Worm (Caenorhabditis elegans) whole organism, midembryonic: ENCODE data around the gene rpi-2.

ENCODE experiments used
- T22C8.4 ChIP-seq: fragments of 200-800 bp; sonication (Bioruptor generic); IDR thresholded peaks from 2 replicates; pipeline ENCODE4 v1.3.6; 2022; ENCODE audit warnings: missing genetic modification characterization, missing compliant biosample characterization
- cog-1 ChIP-seq: sonication (generic microtip); optimal IDR thresholded peaks from 2 replicates; lab custom pipeline; 2016; ENCODE audit warnings: missing genetic modification characterization, missing compliant biosample characterization
- flt-1 ChIP-seq: fragments of 200-800 bp; sonication (Bioruptor generic); IDR thresholded peaks from 2 replicates; pipeline ENCODE4 v1.3.6; 2022; ENCODE audit warnings: missing genetic modification characterization, missing compliant biosample characterization
- klf-2 ChIP-seq: fragments of 200-800 bp; sonication (Bioruptor generic); conservative IDR thresholded peaks from 2 replicates; pipeline ENCODE4 v1.3.6; 2022; ENCODE audit warnings: missing genetic modification reagents, missing genetic modification characterization, missing compliant biosample characterization
- med-1 ChIP-seq: sonication (generic microtip); optimal IDR thresholded peaks from 2 replicates; lab custom pipeline; 2017; ENCODE audit warnings: missing genetic modification characterization, mild to moderate bottlenecking, missing compliant biosample characterization, antibody characterized with exemption, missing genetic modification reagents; ENCODE audit not compliant: insufficient read depth
- ref-1 ChIP-seq: fragments of 200-800 bp; sonication (Bioruptor generic); conservative IDR thresholded peaks from 2 replicates; pipeline ENCODE4 v1.3.6; 2022; ENCODE audit warnings: missing genetic modification reagents, missing genetic modification characterization, missing compliant biosample characterization
- tab-1 ChIP-seq: fragments of 200-800 bp; sonication (Bioruptor generic); IDR thresholded peaks from 2 replicates; pipeline ENCODE4 v1.3.6; 2022; ENCODE audit warnings: missing genetic modification characterization, missing compliant biosample characterization
- ztf-23 ChIP-seq: fragments of 200-800 bp; sonication (Bioruptor generic); IDR thresholded peaks from 2 replicates; pipeline ENCODE4 v1.3.6; 2022; ENCODE audit warnings: missing genetic modification reagents, missing genetic modification characterization, missing compliant biosample characterization
- ztf-29 ChIP-seq: fragments of 200-800 bp; sonication (Bioruptor generic); IDR thresholded peaks from 2 replicates; pipeline ENCODE4 v1.3.6; 2022; ENCODE audit warnings: missing genetic modification reagents, missing genetic modification characterization, missing compliant biosample characterization

Gene rpi-2

DNA sequence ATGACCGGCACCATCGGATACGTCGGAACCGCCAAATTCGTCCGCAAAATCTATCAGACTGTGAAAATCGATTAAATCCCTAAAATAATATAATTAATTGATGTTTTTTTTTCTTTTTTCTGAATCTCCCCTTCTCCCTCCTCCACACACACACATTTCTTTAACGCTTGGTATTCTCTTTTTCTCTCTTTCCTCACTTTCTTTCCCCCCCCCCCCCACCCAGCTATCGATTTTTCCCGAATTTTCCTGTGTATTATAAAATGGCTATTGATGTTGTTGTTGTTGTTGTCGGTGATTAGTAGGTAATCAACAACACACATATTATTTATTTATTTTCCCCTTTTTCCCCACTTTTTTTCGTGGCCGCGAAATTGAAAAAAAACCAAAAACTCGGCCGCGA, 40.2 kb downstream of the rpi-2 start:
- TF ChIP-seq ref-1 (no peak), T22C8.4 (GFP tag; lab: Robert Waterston, UW) (peak; percentile 64)

- TF ChIP-seq ztf-23 (GFP tag; lab: Robert Waterston, UW): no peak
- TF ChIP-seq klf-2 (GFP tag; lab: Robert Waterston, UW): no peak
- TF ChIP-seq ref-1: no peak
- no peak for TF ChIP-seq tab-1 (GFP tag; lab: Robert Waterston, UW)
Measured at ce11 chrIV:1752480-1752879, 41.4 kb downstream of the rpi-2 start.

- no peak for TF ChIP-seq cog-1
- no peak for TF ChIP-seq ztf-29
- no peak for TF ChIP-seq flt-1 (GFP tag; lab: Robert Waterston, UW)
- no peak for TF ChIP-seq klf-2 (GFP tag; lab: Robert Waterston, UW)
- no peak for TF ChIP-seq ztf-23 (GFP tag; lab: Robert Waterston, UW)
- no peak for TF ChIP-seq ref-1
- TF ChIP-seq tab-1 (GFP tag; lab: Robert Waterston, UW): no peak
- TF ChIP-seq T22C8.4 (GFP tag; lab: Robert Waterston, UW): no peak
Measured at ce11 chrIV:1753481-1753880, 42.4 kb downstream of the rpi-2 start, which contains the start of gene Y41D4A.3. Gene Y41D4A.3 (plus strand): TSS chrIV:1753781.

- TF ChIP-seq cog-1: no peak
- TF ChIP-seq T22C8.4 (GFP tag; lab: Robert Waterston, UW): no peak
- no peak for TF ChIP-seq med-1 (GFP tag; lab: Kevin White, UChicago)
- no peak for TF ChIP-seq tab-1 (GFP tag; lab: Robert Waterston, UW)
- no peak for TF ChIP-seq flt-1 (GFP tag; lab: Robert Waterston, UW)
- TF ChIP-seq ref-1: no peak
- no peak for TF ChIP-seq ztf-29
- TF ChIP-seq klf-2 (GFP tag; lab: Robert Waterston, UW): no peak
- TF ChIP-seq ztf-23 (GFP tag; lab: Robert Waterston, UW): no peak
Measured at ce11 chrIV:1758595-1758994, 47.5 kb downstream of the rpi-2 start.

DNA sequence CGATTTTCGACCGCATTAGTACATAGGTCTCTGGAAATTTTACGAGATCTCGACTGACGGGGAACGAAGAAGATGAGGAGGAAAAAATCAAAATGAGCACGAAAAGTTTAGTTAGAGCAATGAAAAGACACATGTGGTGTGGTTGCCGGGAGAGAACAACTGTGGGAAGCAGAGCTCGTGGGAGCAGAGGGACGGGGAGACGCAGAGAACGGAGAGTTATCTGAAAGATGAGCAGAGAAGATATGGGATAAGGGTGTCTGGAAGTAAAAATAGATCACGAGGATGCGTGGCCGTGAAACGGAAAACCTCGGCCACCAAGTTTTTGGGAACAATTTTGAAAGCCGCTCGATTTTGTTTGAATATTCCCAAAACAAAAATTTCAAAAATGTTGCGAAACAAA, 50.5 kb downstream of the rpi-2 start, which contains the start of gene Y41D4A.7:
Gene Y41D4A.7 (minus strand): TSS at position 18 of the 400 bp plus-strand sequence.
- TF ChIP-seq ztf-29 (no peak), klf-2 (GFP tag; lab: Robert Waterston, UW) (no peak), cog-1 (no peak), T22C8.4 (GFP tag; lab: Robert Waterston, UW) (no peak), ref-1 (no peak), flt-1 (GFP tag; lab: Robert Waterston, UW) (no peak)

ce11 chrIV:1763452-1763851, 52.4 kb downstream of the rpi-2 start:
- TF ChIP-seq tab-1 (GFP tag; lab: Robert Waterston, UW): no peak
- no peak for TF ChIP-seq med-1 (GFP tag; lab: Kevin White, UChicago)
- no peak for TF ChIP-seq flt-1 (GFP tag; lab: Robert Waterston, UW)
- no peak for TF ChIP-seq T22C8.4 (GFP tag; lab: Robert Waterston, UW)
- no peak for TF ChIP-seq ztf-29
- TF ChIP-seq ref-1: no peak
